Worm (Caenorhabditis elegans): Measurements from ENCODE around the gene gyf-1.

gyf-1 gene

DNA sequence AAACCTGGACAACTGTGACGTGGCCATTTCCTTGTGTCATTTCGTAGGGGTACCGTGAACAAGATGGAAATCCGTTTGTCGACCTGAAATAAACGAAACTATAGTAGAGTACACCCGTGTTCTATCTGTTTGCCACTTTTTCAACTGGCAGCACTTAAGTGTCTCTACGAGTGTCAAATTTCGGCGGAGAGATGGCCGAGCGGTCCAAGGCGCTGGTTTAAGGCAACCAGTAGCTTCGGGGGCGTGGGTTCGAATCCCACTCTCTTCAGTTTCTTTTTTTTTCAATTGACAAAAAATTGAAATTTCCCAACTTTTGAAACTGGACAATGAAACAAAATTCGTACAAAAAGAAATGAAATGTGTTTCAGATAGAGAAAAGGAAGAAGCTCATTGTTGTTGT, 37.5 kb downstream of the gyf-1 start (continued):
- no peak for TF ChIP-seq elt-2 (tag; optimal IDR thresholded peaks at IDR 0.05)
- no peak for TF ChIP-seq lin-39 (tag; optimal IDR thresholded peaks at IDR 0.05)
- TF ChIP-seq tlp-1 (tag; optimal IDR thresholded peaks at IDR 0.05) = no peak
- 0 out of 2 replicates have a peak, but pooled peaks have one; percentile 9 for TF ChIP-seq grh-1 (GFP tag; IDR thresholded peaks at IDR 0.05)
- no peak for TF ChIP-seq aly-2 (tag; optimal IDR thresholded peaks at IDR 0.05)
- TF ChIP-seq aha-1 (tag; optimal IDR thresholded peaks at IDR 0.05) = no peak
- peak; percentile 85 for TF ChIP-seq nhr-20 (tag; optimal IDR thresholded peaks at IDR 0.05)
- TF ChIP-seq ces-1 (GFP tag; optimal IDR thresholded peaks at IDR 0.05) = no peak
- no peak for TF ChIP-seq fkh-8 (tag; optimal IDR thresholded peaks at IDR 0.05)
- peak; percentile 7 for TF ChIP-seq skn-1 (tag; optimal IDR thresholded peaks at IDR 0.05)
- no peak for TF ChIP-seq egl-13 (tag; optimal IDR thresholded peaks at IDR 0.05)
- TF ChIP-seq swsn-7 (tag; optimal IDR thresholded peaks at IDR 0.05) = peak; percentile 32
- no peak for TF ChIP-seq ceh-8 (GFP tag; optimal IDR thresholded peaks at IDR 0.05)
- peak; percentile 45 for TF ChIP-seq nhr-77 (tag; optimal IDR thresholded peaks at IDR 0.05)
- TF ChIP-seq pag-3 (tag; optimal IDR thresholded peaks at IDR 0.05; ENCODE audit: borderline replicate concordance, insufficient read depth) = no peak
- TF ChIP-seq dpl-1 (GFP tag; optimal IDR thresholded peaks at IDR 0.05) = peak in 2 of 3 experiments; percentile 1 to 14
- TF ChIP-seq dsc-1 (tag; optimal IDR thresholded peaks at IDR 0.05) = peak; percentile 55
- TF ChIP-seq ama-1 (optimal IDR thresholded peaks at IDR 0.05) = no peak
- TF ChIP-seq hlh-4 (tag; optimal IDR thresholded peaks at IDR 0.05) = no peak
- no peak for TF ChIP-seq alr-1 (tag; optimal IDR thresholded peaks at IDR 0.05; ENCODE audit: borderline replicate concordance)
- no peak for TF ChIP-seq sox-4 (tag; optimal IDR thresholded peaks at IDR 0.05)
- no peak for TF ChIP-seq F16B12.6 (tag; optimal IDR thresholded peaks at IDR 0.05)
- no peak for TF ChIP-seq ztf-11 (tag; optimal IDR thresholded peaks at IDR 0.05)
- TF ChIP-seq mef-2 (tag; optimal IDR thresholded peaks at IDR 0.05) = no peak
- TF ChIP-seq nhr-85 (tag) = no peak
- no peak for TF ChIP-seq nhr-76 (tag; optimal IDR thresholded peaks at IDR 0.05)
- TF ChIP-seq blmp-1 (tag; optimal IDR thresholded peaks at IDR 0.05) = no peak
- TF ChIP-seq pqm-1 (tag; optimal IDR thresholded peaks at IDR 0.05) = no peak
- TF ChIP-seq rnt-1 (tag; optimal IDR thresholded peaks at IDR 0.05) = peak; percentile 48
- peak; percentile 32 for TF ChIP-seq irx-1 (tag; optimal IDR thresholded peaks at IDR 0.05)
- peak; percentile 3 for TF ChIP-seq nhr-90 (tag; optimal IDR thresholded peaks at IDR 0.05; ENCODE audit: poor library complexity)
- peak; percentile 26 for TF ChIP-seq xbp-1 (tag; optimal IDR thresholded peaks at IDR 0.05)
- no peak for TF ChIP-seq vab-15 (tag; optimal IDR thresholded peaks at IDR 0.05)
- TF ChIP-seq unc-98 (GFP tag; IDR thresholded peaks at IDR 0.05) = no peak
- TF ChIP-seq mdl-1 (tag; optimal IDR thresholded peaks at IDR 0.05) = no peak
- peak; percentile 56 for TF ChIP-seq nhr-71 (tag; optimal IDR thresholded peaks at IDR 0.05)
- no peak for TF ChIP-seq mab-9 (GFP tag; IDR thresholded peaks at IDR 0.05)
- TF ChIP-seq ceh-82 (tag; optimal IDR thresholded peaks at IDR 0.05) = peak in 1 of 3 experiments; percentile 12
- no peak for TF ChIP-seq zag-1 (tag; optimal IDR thresholded peaks at IDR 0.05)
- TF ChIP-seq fkh-10 (GFP tag; optimal IDR thresholded peaks at IDR 0.05) = no peak
- TF ChIP-seq efl-1 (optimal IDR thresholded peaks at IDR 0.05) = peak in 1 of 2 experiments; percentile 31
- TF ChIP-seq efl-1 (GFP tag; optimal IDR thresholded peaks at IDR 0.05 in 1 of 2) = peak; percentile 17 to 89
- TF ChIP-seq sptf-1 (tag; optimal IDR thresholded peaks at IDR 0.05) = no peak
- no peak for TF ChIP-seq Y116A8C.19 (tag; optimal IDR thresholded peaks at IDR 0.05; ENCODE audit: borderline replicate concordance)
- no peak for TF ChIP-seq fkh-4 (tag; optimal IDR thresholded peaks at IDR 0.05; ENCODE audit: borderline replicate concordance)
- no peak for TF ChIP-seq egl-27 (tag; optimal IDR thresholded peaks at IDR 0.05)
- TF ChIP-seq tbx-2 (tag; optimal IDR thresholded peaks at IDR 0.05) = no peak
- TF ChIP-seq nhr-12 (tag; optimal IDR thresholded peaks at IDR 0.05) = no peak
- no peak for TF ChIP-seq lin-15B (tag; optimal IDR thresholded peaks at IDR 0.05)
- no peak for TF ChIP-seq ztf-4 (tag; optimal IDR thresholded peaks at IDR 0.05)
- no peak for TF ChIP-seq unc-86 (tag; optimal IDR thresholded peaks at IDR 0.05)
- TF ChIP-seq sup-37 (GFP tag; optimal IDR thresholded peaks at IDR 0.05) = no peak
- TF ChIP-seq lsy-2 (tag; optimal IDR thresholded peaks at IDR 0.05) = peak; percentile 18 to 50
- no peak for TF ChIP-seq zip-4 (GFP tag; optimal IDR thresholded peaks at IDR 0.05)

All from whole organism, L1 larva.